Worm (Caenorhabditis elegans): ENCODE measurements around the gene col-92.

ce11 chrIII:10969644-10970043 lies 13.4 kb downstream of the col-92 start, which contains the start of gene dhc-4:
- TF ChIP-seq nhr-12 (tag; optimal IDR thresholded peaks at IDR 0.05) (no peak), fos-1 (tag; optimal IDR thresholded peaks at IDR 0.05) (no peak), nhr-11 (tag; optimal IDR thresholded peaks at IDR 0.05) (no peak), ama-1 (optimal IDR thresholded peaks at IDR 0.05) (no peak), nhr-25 (tag; optimal IDR thresholded peaks at IDR 0.05) (no peak), elt-3 (tag; optimal IDR thresholded peaks at IDR 0.05) (no peak), ZK546.5 (tag; optimal IDR thresholded peaks at IDR 0.05) (no peak), skn-1 (tag; optimal IDR thresholded peaks at IDR 0.05) (no peak), lsy-2 (tag; optimal IDR thresholded peaks at IDR 0.05) (no peak), sem-4 (tag; optimal IDR thresholded peaks at IDR 0.05) (no peak)
